Worm (Caenorhabditis elegans) whole organism, young adult: ENCODE results near the gene fem-3.

ENCODE experiments used
- B0261.1 ChIP-seq: sonication (generic microtip); optimal IDR thresholded peaks from 2 replicates; lab custom pipeline; 2016; ENCODE audit warnings: mild to moderate bottlenecking, missing genetic modification characterization, moderate library complexity, missing compliant biosample characterization
- D2030.7 ChIP-seq: fragments of 200-800 bp; sonication (Bioruptor generic); IDR thresholded peaks from 2 replicates; pipeline ENCODE4 v1.3.6; 2022; ENCODE audit warnings: missing genetic modification reagents, missing genetic modification characterization, missing compliant biosample characterization
- F10E7.11 ChIP-seq: sonication (generic microtip); optimal IDR thresholded peaks from 2 replicates; lab custom pipeline; 2017; ENCODE audit warnings: mild to moderate bottlenecking, missing genetic modification characterization, moderate library complexity, missing compliant biosample characterization
- F49E8.2 ChIP-seq: sonication (generic microtip); optimal IDR thresholded peaks from 3 replicates; lab custom pipeline; 2017; ENCODE audit warnings: missing genetic modification characterization, mild to moderate bottlenecking, missing compliant biosample characterization, antibody characterized with exemption, moderate library complexity; ENCODE audit not compliant: insufficient read depth
- Y53G8AR.9 ChIP-seq: fragments of 200-800 bp; sonication (Bioruptor generic); conservative IDR thresholded peaks from 2 replicates; pipeline ENCODE4 v1.3.6; 2022; ENCODE audit warnings: missing genetic modification reagents, missing genetic modification characterization, missing compliant biosample characterization
- Y56A3A.18 ChIP-seq: fragments of 200-800 bp; sonication (Bioruptor generic); IDR thresholded peaks from 2 replicates; pipeline ENCODE4 v1.3.6; 2022; ENCODE audit warnings: missing genetic modification reagents, missing genetic modification characterization, missing compliant biosample characterization
- Y67H2A.10 ChIP-seq: fragments of 200-800 bp; sonication (Bioruptor generic); conservative IDR thresholded peaks from 2 replicates; pipeline ENCODE4 v1.3.6; 2022; ENCODE audit warnings: missing genetic modification reagents, missing genetic modification characterization, missing compliant biosample characterization
- attf-5 ChIP-seq: fragments of 200-800 bp; sonication (Bioruptor generic); optimal IDR thresholded peaks from 2 replicates; lab custom pipeline; 2018; ENCODE audit warnings: mild to moderate bottlenecking, missing genetic modification characterization, missing compliant biosample characterization
- attf-6 ChIP-seq: fragments of 200-800 bp; sonication (Bioruptor generic); IDR thresholded peaks from 2 replicates; pipeline ENCODE4 v1.3.6; 2022; ENCODE audit warnings: missing genetic modification reagents, missing genetic modification characterization, missing compliant biosample characterization
- cebp-1 ChIP-seq, 2 experiments: fragments of 200-800 bp in 1 of 2; sonication (Bioruptor generic) in 1 of 2; sonication (generic microtip) in 1 of 2; IDR thresholded peaks in 1 of 2; optimal IDR thresholded peaks in 1 of 2; 2 replicates each; pipeline versions ENCODE4 v1.3.6 to Lab custom; 2017 to 2022; ENCODE audit warnings: missing compliant biosample characterization in 2 of 2, missing genetic modification characterization in 2 of 2, mild to moderate bottlenecking in 1 of 2, missing genetic modification reagents in 1 of 2, moderate library complexity in 1 of 2
- fkh-3 ChIP-seq: sonication (generic microtip); optimal IDR thresholded peaks from 2 replicates; lab custom pipeline; 2016; ENCODE audit warnings: mild to moderate bottlenecking, missing genetic modification characterization, missing compliant biosample characterization
- him-1 ChIP-seq: sonication (generic microtip); optimal IDR thresholded peaks from 2 replicates; lab custom pipeline; 2016; ENCODE audit warnings: missing genotype, missing genetic modification reagents, missing genetic modification characterization, missing compliant biosample characterization
- hmg-1.2 ChIP-seq: fragments of 200-800 bp; sonication (Bioruptor generic); IDR thresholded peaks from 2 replicates; pipeline ENCODE4 v1.3.6; 2022; ENCODE audit warnings: missing genetic modification reagents, missing genetic modification characterization, missing compliant biosample characterization
- hmg-20 ChIP-seq: fragments of 200-800 bp; sonication (Bioruptor generic); IDR thresholded peaks from 2 replicates; pipeline ENCODE4 v1.3.6; 2022; ENCODE audit warnings: missing genetic modification reagents, missing genetic modification characterization, missing compliant biosample characterization
- let-526 ChIP-seq: fragments of 200-800 bp; sonication (Bioruptor generic); IDR thresholded peaks from 2 replicates; pipeline ENCODE4 v1.3.6; 2022; ENCODE audit warnings: missing genetic modification reagents, missing genetic modification characterization, missing compliant biosample characterization
- lin-40 ChIP-seq: sonication (generic microtip); optimal IDR thresholded peaks from 2 replicates; lab custom pipeline; 2016; ENCODE audit warnings: missing genetic modification characterization, mild to moderate bottlenecking, missing compliant biosample characterization, missing genotype, missing genetic modification reagents
- lin-54 ChIP-seq: fragments of 200-800 bp; sonication (Bioruptor generic); optimal IDR thresholded peaks from 2 replicates; lab custom pipeline; 2018; ENCODE audit warnings: mild to moderate bottlenecking, missing genetic modification characterization, missing compliant biosample characterization
- lsl-1 ChIP-seq: fragments of 200-800 bp; sonication (Bioruptor generic); optimal IDR thresholded peaks from 2 replicates; lab custom pipeline; 2018; ENCODE audit warnings: mild to moderate bottlenecking, missing genetic modification characterization, moderate library complexity, missing compliant biosample characterization
- madf-6 ChIP-seq: fragments of 200-800 bp; sonication (Bioruptor generic); IDR thresholded peaks from 2 replicates; pipeline ENCODE4 v1.3.6; 2022; ENCODE audit warnings: missing genetic modification reagents, missing genetic modification characterization, missing compliant biosample characterization
- madf-8 ChIP-seq: fragments of 200-800 bp; sonication (Bioruptor generic); conservative IDR thresholded peaks from 2 replicates; pipeline ENCODE4 v1.3.6; 2022; ENCODE audit warnings: missing genetic modification reagents, missing genetic modification characterization, missing compliant biosample characterization
- mcd-1 ChIP-seq: fragments of 200-800 bp; sonication (Bioruptor generic); IDR thresholded peaks from 2 replicates; pipeline ENCODE4 v1.3.6; 2022; ENCODE audit warnings: missing genetic modification reagents, missing genetic modification characterization, missing compliant biosample characterization
- nhr-179 ChIP-seq: sonication (generic microtip); optimal IDR thresholded peaks from 2 replicates; lab custom pipeline; 2016; ENCODE audit warnings: mild to moderate bottlenecking, missing genetic modification characterization, missing compliant biosample characterization
- nhr-90 ChIP-seq: sonication (generic microtip); optimal IDR thresholded peaks from 2 replicates; lab custom pipeline; 2016; ENCODE audit warnings: missing genotype, mild to moderate bottlenecking, missing genetic modification characterization, missing compliant biosample characterization
- pbrm-1 ChIP-seq: fragments of 200-800 bp; sonication (Bioruptor generic); IDR thresholded peaks from 2 replicates; pipeline ENCODE4 v1.3.6; 2022; ENCODE audit warnings: missing genetic modification reagents, missing genetic modification characterization, missing compliant biosample characterization
- rcor-1 ChIP-seq: fragments of 200-800 bp; sonication (Bioruptor generic); IDR thresholded peaks from 2 replicates; pipeline ENCODE4 v1.3.6; 2022; ENCODE audit warnings: missing genetic modification reagents, missing genetic modification characterization, missing compliant biosample characterization
- snpc-1.1 ChIP-seq: sonication (generic microtip); optimal IDR thresholded peaks from 2 replicates; lab custom pipeline; 2017; ENCODE audit warnings: missing genetic modification characterization, mild to moderate bottlenecking, missing compliant biosample characterization, antibody characterized with exemption, moderate library complexity, missing genotype, missing genetic modification reagents; ENCODE audit not compliant: insufficient read depth
- snpc-1.3 ChIP-seq: sonication (generic microtip); optimal IDR thresholded peaks from 2 replicates; lab custom pipeline; 2017; ENCODE audit warnings: missing genetic modification characterization, mild to moderate bottlenecking, missing compliant biosample characterization, antibody characterized with exemption, moderate library complexity, missing genotype, missing genetic modification reagents; ENCODE audit not compliant: insufficient read depth
- snpc-3.4 ChIP-seq: sonication (generic microtip); optimal IDR thresholded peaks from 2 replicates; lab custom pipeline; 2017; ENCODE audit warnings: missing genetic modification characterization, mild to moderate bottlenecking, missing compliant biosample characterization, antibody characterized with exemption, moderate library complexity, missing genotype, missing genetic modification reagents
- snpc-4 ChIP-seq, 5 experiments: fragments of 150-350 bp in 1 of 5; sonication (generic microtip) in 4 of 5; optimal IDR thresholded peaks; 2 replicates each; lab custom pipeline; 2014 to 2018; ENCODE audit warnings: missing genetic modification characterization in 5 of 5, missing biosample characterization in 3 of 5, antibody characterized with exemption in 2 of 5, mild to moderate bottlenecking in 2 of 5, missing compliant biosample characterization in 2 of 5, missing genotype in 2 of 5, moderate library complexity in 2 of 5, missing genetic modification reagents in 1 of 5
- tbp1 ChIP-seq: fragments of 200-800 bp; sonication (Bioruptor generic); optimal IDR thresholded peaks from 2 replicates; lab custom pipeline; 2018; ENCODE audit warnings: mild to moderate bottlenecking, missing genetic modification characterization, missing compliant biosample characterization
- tbx-9 ChIP-seq: sonication (generic microtip); optimal IDR thresholded peaks from 2 replicates; lab custom pipeline; 2016; ENCODE audit warnings: borderline replicate concordance, missing genetic modification characterization, inconsistent platforms, missing compliant biosample characterization
- ztf-26 ChIP-seq: sonication (generic microtip); optimal IDR thresholded peaks from 2 replicates; lab custom pipeline; 2017; ENCODE audit warnings: missing genetic modification characterization, missing compliant biosample characterization
- ztf-28 ChIP-seq: fragments of 200-800 bp; sonication (Bioruptor generic); IDR thresholded peaks from 2 replicates; pipeline ENCODE4 v1.3.6; 2022; ENCODE audit warnings: missing genetic modification reagents, missing genetic modification characterization, missing compliant biosample characterization

The fem-3 gene

DNA sequence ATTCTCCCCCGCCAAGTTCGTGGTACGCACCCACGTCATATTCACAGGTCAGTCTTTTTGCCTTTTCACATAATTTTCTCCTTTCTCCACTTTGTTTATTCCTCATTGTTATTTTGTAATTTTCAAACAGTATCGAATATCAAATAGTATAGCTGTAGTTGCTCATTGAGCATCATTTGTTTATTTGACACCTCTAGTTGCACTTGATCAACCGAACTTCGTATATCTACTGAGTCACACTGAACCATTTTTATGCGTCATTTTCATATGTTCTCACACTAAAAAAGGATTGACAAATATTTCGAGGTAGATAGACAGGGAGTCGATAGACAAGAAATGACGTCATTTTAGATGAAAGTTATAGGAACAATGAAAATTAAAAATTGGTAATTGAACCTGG is 15.5 kb downstream of the fem-3 start:
- TF ChIP-seq attf-6 (no peak), F10E7.11 (tag; lab: Kevin White, UChicago) (no peak), ztf-26 (tag; lab: Kevin White, UChicago) (no peak), Y67H2A.10 (GFP tag; lab: Robert Waterston, UW) (no peak), lin-54 (no peak), Y53G8AR.9 (GFP tag; lab: Robert Waterston, UW) (no peak), fkh-3 (tag; lab: Kevin White, UChicago) (no peak)

DNA sequence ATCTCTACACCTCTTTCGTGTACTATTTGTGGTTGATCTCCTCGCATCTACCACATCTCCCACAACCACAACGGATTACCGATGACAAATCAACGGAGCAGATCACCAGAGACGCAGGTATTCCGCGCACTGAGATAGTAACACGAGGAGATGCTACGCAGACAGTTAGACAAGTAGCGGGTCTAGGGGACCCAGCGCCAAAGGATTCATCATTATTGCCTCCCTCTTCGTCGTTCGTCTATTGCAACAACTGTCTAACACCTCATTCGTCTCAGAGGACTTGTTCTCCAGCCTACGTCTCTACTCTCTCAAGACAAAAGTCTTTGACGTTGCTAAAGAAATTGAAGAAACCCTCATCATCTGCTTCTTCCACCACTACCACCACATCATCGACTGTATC is 16.8 kb downstream of the fem-3 start:
- TF ChIP-seq lin-40, result peak; percentile 16
- TF ChIP-seq hmg-1.2 (GFP tag; lab: Robert Waterston, UW), result peak; percentile 50; the same call in 1 of the 2 replicates
- TF ChIP-seq snpc-1.3 (tag; lab: Kevin White, UChicago), result no peak
- 0 out of 2 replicates have a peak, but pooled peaks have one; percentile 20 for TF ChIP-seq mcd-1 (GFP tag; lab: Robert Waterston, UW)
- no peak for TF ChIP-seq tbx-9 (tag; lab: Kevin White, UChicago)
- TF ChIP-seq attf-5 (GFP tag; lab: Kevin White, UChicago), result peak; percentile 8
- no peak for TF ChIP-seq madf-8

ce11 chrIV:9130605-9131004 is 25.8 kb downstream of the fem-3 start:
- TF ChIP-seq snpc-1.1 (tag; lab: Kevin White, UChicago) (peak; percentile 88), him-1 (tag; lab: Kevin White, UChicago) (peak; percentile 1), hmg-20 (GFP tag; lab: Robert Waterston, UW) (0 out of 2 replicates have a peak, but pooled peaks have one; percentile 32), hmg-1.2 (GFP tag; lab: Robert Waterston, UW) (peak; percentile 52; the same call in 1 of the 2 replicates), F49E8.2 (tag; lab: Kevin White, UChicago) (peak; percentile 13), snpc-4 (GFP tag; optimal IDR thresholded peaks at IDR 0.05; lab: Kevin White, UChicago) (peak; percentile 79), snpc-4 (tag; optimal IDR thresholded peaks at IDR 0.05; lab: Kevin White, UChicago) (peak; percentile 83 to 97 (median 92)), nhr-179 (tag; lab: Kevin White, UChicago) (no peak), ztf-28 (GFP tag; lab: Robert Waterston, UW) (no peak), tbp1 (GFP tag; lab: Kevin White, UChicago) (peak; percentile 72), D2030.7 (peak; percentile 50; the same call in 1 of the 2 replicates), Y56A3A.18 (no peak), snpc-3.4 (tag; lab: Kevin White, UChicago) (peak; percentile 14), pbrm-1 (GFP tag; lab: Robert Waterston, UW) (peak; percentile 61; the same call in 1 of the 2 replicates), attf-6 (peak; percentile 94), B0261.1 (tag; lab: Kevin White, UChicago) (no peak), lsl-1 (peak; percentile 4), madf-6 (GFP tag; lab: Robert Waterston, UW) (peak; percentile 69), rcor-1 (GFP tag; lab: Robert Waterston, UW) (peak; percentile 46; the same call in 1 of the 2 replicates)
- TF ChIP-seq, all 124 proteins: peak for 14

DNA sequence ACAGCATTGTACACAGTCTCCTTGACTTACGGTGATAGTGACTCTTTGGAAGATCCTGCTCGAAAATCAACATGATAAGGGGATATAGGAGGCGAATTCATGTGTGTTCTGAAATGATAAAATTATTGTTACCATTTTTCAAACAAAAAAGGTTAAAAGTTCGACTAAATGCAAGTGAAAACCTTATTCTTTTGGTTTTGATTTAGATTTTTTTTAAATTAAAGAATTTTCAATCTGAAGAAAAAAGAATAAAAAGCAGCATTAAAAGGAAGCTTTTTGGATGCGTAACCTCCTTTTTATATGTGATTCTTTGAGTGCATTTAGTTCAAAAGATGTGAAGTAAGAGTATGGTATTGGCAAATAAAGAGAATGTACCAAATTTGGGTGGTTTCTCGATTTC is 30.6 kb downstream of the fem-3 start, which contains the start of gene delm-1:
TSS of gene delm-1 (minus strand) at position 101 of the 400 bp plus-strand sequence.
- TF ChIP-seq cebp-1 (GFP tag; IDR thresholded peaks at IDR 0.05; lab: Robert Waterston, UW) (no peak), cebp-1 (tag; optimal IDR thresholded peaks at IDR 0.05; lab: Kevin White, UChicago) (no peak), let-526 (GFP tag; lab: Robert Waterston, UW) (no peak), nhr-90 (tag; lab: Kevin White, UChicago) (no peak)
